Worm (Caenorhabditis elegans) whole organism, L4 larva: ENCODE results near the gene spv-1.

Experiments used
- T20F7.1 ChIP-seq: fragments of 200-800 bp; sonication (Bioruptor generic); optimal IDR thresholded peaks from 2 replicates; lab custom pipeline; 2018; ENCODE audit warnings: mild to moderate bottlenecking, missing genetic modification characterization, missing compliant biosample characterization
- Y105C5A.15 ChIP-seq: fragments of 200-800 bp; sonication (Bioruptor generic); IDR thresholded peaks from 2 replicates; pipeline ENCODE4 v1.3.6; 2022; ENCODE audit warnings: missing genetic modification characterization, missing compliant biosample characterization
- Y48G9A.11 ChIP-seq: fragments of 200-800 bp; sonication (Bioruptor generic); IDR thresholded peaks from 2 replicates; pipeline ENCODE4 v1.3.6; 2022; ENCODE audit warnings: missing genetic modification reagents, missing genetic modification characterization, missing compliant biosample characterization
- Y5F2A.4 ChIP-seq: fragments of 200-800 bp; sonication (Bioruptor generic); optimal IDR thresholded peaks from 2 replicates; lab custom pipeline; 2018; ENCODE audit warnings: mild to moderate bottlenecking, missing genetic modification characterization, missing compliant biosample characterization
- ama-1 ChIP-seq: fragments of 150-350 bp; optimal IDR thresholded peaks from 2 replicates; lab custom pipeline; 2014; ENCODE audit warnings: inconsistent platforms, mixed read lengths
- ces-1 ChIP-seq: fragments of 150-350 bp; sonication (generic microtip); optimal IDR thresholded peaks from 4 replicates; lab custom pipeline; 2014; ENCODE audit warnings: missing biosample characterization, missing genetic modification reagents, missing genetic modification characterization
- daf-16 ChIP-seq, 3 experiments: sonication (generic microtip); optimal IDR thresholded peaks; 2 replicates each; lab custom pipeline; 2016 to 2017; ENCODE audit warnings: missing genetic modification characterization in 3 of 3, missing genetic modification reagents in 3 of 3, mild to moderate bottlenecking in 2 of 3, missing compliant biosample characterization in 2 of 3, missing biosample characterization in 1 of 3, moderate library complexity in 1 of 3
- daf-19 ChIP-seq: fragments of 200-800 bp; sonication (Bioruptor generic); conservative IDR thresholded peaks from 2 replicates; pipeline ENCODE4 v1.3.6; 2022; ENCODE audit warnings: missing genetic modification characterization, missing compliant biosample characterization
- dmd-8 ChIP-seq: fragments of 200-800 bp; sonication (Bioruptor generic); IDR thresholded peaks from 2 replicates; pipeline ENCODE4 v1.3.6; 2022; ENCODE audit warnings: missing genetic modification characterization, missing compliant biosample characterization
- dpl-1 ChIP-seq: fragments of 150-350 bp; optimal IDR thresholded peaks from 2 replicates; lab custom pipeline; 2014; ENCODE audit warnings: missing biosample characterization, missing genetic modification reagents, missing genetic modification characterization
- duxl-1 ChIP-seq: sonication (generic microtip); optimal IDR thresholded peaks from 2 replicates; lab custom pipeline; 2016; ENCODE audit warnings: mild to moderate bottlenecking, missing genetic modification characterization, moderate library complexity, missing compliant biosample characterization; ENCODE audit not compliant: poor library complexity
- dve-1 ChIP-seq: sonication (generic microtip); optimal IDR thresholded peaks from 2 replicates; lab custom pipeline; 2017; ENCODE audit warnings: antibody characterized with exemption, mild to moderate bottlenecking, missing genetic modification characterization, missing compliant biosample characterization; ENCODE audit not compliant: insufficient read depth
- egl-43 ChIP-seq: fragments of 200-800 bp; sonication (Bioruptor generic); IDR thresholded peaks from 2 replicates; pipeline ENCODE4 v1.3.6; 2022; ENCODE audit warnings: missing genetic modification reagents, missing genetic modification characterization, missing compliant biosample characterization
- hlh-30 ChIP-seq: sonication (generic microtip); optimal IDR thresholded peaks from 2 replicates; lab custom pipeline; 2017; ENCODE audit warnings: antibody characterized with exemption, mild to moderate bottlenecking, missing genetic modification characterization, missing compliant biosample characterization; ENCODE audit not compliant: insufficient read depth
- jun-1 ChIP-seq: fragments of 150-350 bp; optimal IDR thresholded peaks from 2 replicates; lab custom pipeline; 2014; ENCODE audit warnings: missing biosample characterization, missing genetic modification reagents, missing genetic modification characterization
- lin-13 ChIP-seq: fragments of 150-350 bp; optimal IDR thresholded peaks from 2 replicates; lab custom pipeline; 2014; ENCODE audit warnings: missing biosample characterization, missing genetic modification reagents, missing genetic modification characterization
- lin-38 ChIP-seq: fragments of 200-800 bp; sonication (Bioruptor generic); IDR thresholded peaks from 2 replicates; pipeline ENCODE4 v1.3.6; 2022; ENCODE audit warnings: missing genetic modification reagents, missing genetic modification characterization, missing compliant biosample characterization
- lsy-2 ChIP-seq, 2 experiments: fragments of 150-350 bp in 1 of 2; sonication (generic microtip) in 1 of 2; optimal IDR thresholded peaks; 2 replicates each; lab custom pipeline; 2014 to 2017; ENCODE audit warnings: missing biosample characterization in 2 of 2, missing genetic modification characterization in 2 of 2
- mes-2 ChIP-seq: sonication (generic microtip); optimal IDR thresholded peaks from 2 replicates; lab custom pipeline; 2016; ENCODE audit warnings: missing genotype, mild to moderate bottlenecking, missing genetic modification characterization, missing compliant biosample characterization; ENCODE audit not compliant: poor library complexity, severe bottlenecking
- mxl-3 ChIP-seq: fragments of 200-800 bp; sonication (Bioruptor generic); optimal IDR thresholded peaks from 2 replicates; lab custom pipeline; 2018; ENCODE audit warnings: mild to moderate bottlenecking, missing genetic modification characterization, missing compliant biosample characterization
- nhr-111 ChIP-seq: fragments of 200-800 bp; sonication (Bioruptor generic); optimal IDR thresholded peaks from 2 replicates; lab custom pipeline; 2018; ENCODE audit warnings: mild to moderate bottlenecking, missing genetic modification characterization, missing compliant biosample characterization
- pqm-1 ChIP-seq: sonication (generic microtip); optimal IDR thresholded peaks from 2 replicates; lab custom pipeline; 2017; ENCODE audit warnings: missing biosample characterization, missing genetic modification characterization
- rbr-2 ChIP-seq: sonication (generic microtip); optimal IDR thresholded peaks from 2 replicates; lab custom pipeline; 2016; ENCODE audit warnings: missing genotype, missing genetic modification characterization, missing compliant biosample characterization
- set-16 ChIP-seq: fragments of 200-800 bp; sonication (Bioruptor generic); IDR thresholded peaks from 2 replicates; pipeline ENCODE4 v1.3.6; 2022; ENCODE audit warnings: missing genetic modification reagents, missing genetic modification characterization, missing compliant biosample characterization
- skn-1 ChIP-seq: fragments of 150-350 bp; optimal IDR thresholded peaks from 2 replicates; lab custom pipeline; 2014; ENCODE audit warnings: missing biosample characterization, missing genetic modification characterization
- snpc-4 ChIP-seq: fragments of 150-350 bp; optimal IDR thresholded peaks from 2 replicates; lab custom pipeline; 2014; ENCODE audit warnings: missing biosample characterization, missing genetic modification characterization
- tra-1 ChIP-seq: fragments of 200-800 bp; sonication (Bioruptor generic); IDR thresholded peaks from 2 replicates; pipeline ENCODE4 v1.3.6; 2022; ENCODE audit warnings: missing genetic modification reagents, missing genetic modification characterization, missing compliant biosample characterization
- zfp-2 ChIP-seq: sonication (generic microtip); optimal IDR thresholded peaks from 2 replicates; lab custom pipeline; 2016; ENCODE audit warnings: mild to moderate bottlenecking, missing genetic modification characterization, missing compliant biosample characterization
- zfp-3 ChIP-seq: fragments of 200-800 bp; sonication (Bioruptor generic); conservative IDR thresholded peaks from 2 replicates; pipeline ENCODE4 v1.3.6; 2022; ENCODE audit warnings: missing genetic modification reagents, missing genetic modification characterization, missing compliant biosample characterization
- ztf-11 ChIP-seq: fragments of 150-350 bp; optimal IDR thresholded peaks from 2 replicates; lab custom pipeline; 2014; ENCODE audit warnings: missing biosample characterization, missing genetic modification characterization

spv-1 gene

ce11 chrII:7864207-7864606, 64.3 kb downstream of the spv-1 start, which contains the start of gene ostb-1:
Gene ostb-1, plus strand, starts transcription at chrII:7864507.
- TF ChIP-seq zfp-3 (no peak), dpl-1 (GFP tag; lab: Kevin White, UChicago) (peak; percentile 26), T20F7.1 (GFP tag; lab: Kevin White, UChicago) (peak; percentile 43), dve-1 (tag; lab: Kevin White, UChicago) (peak; percentile 10), Y48G9A.11 (GFP tag; lab: Robert Waterston, UW) (no peak), mes-2 (tag; lab: Kevin White, UChicago) (peak; percentile 55), lin-38 (GFP tag; lab: Robert Waterston, UW) (peak; percentile 14; the same call in 1 of the 2 replicates), lsy-2 (tag; optimal IDR thresholded peaks at IDR 0.05; lab: Kevin White, UChicago) (peak in 1 of 2 experiments; percentile 82), snpc-4 (tag; lab: Kevin White, UChicago) (no peak), zfp-2 (tag; lab: Kevin White, UChicago) (no peak), hlh-30 (tag; lab: Kevin White, UChicago) (peak; percentile 2), daf-16 (GFP tag; optimal IDR thresholded peaks at IDR 0.05; lab: Kevin White, UChicago) (no peak), daf-16 (tag; optimal IDR thresholded peaks at IDR 0.05; lab: Kevin White, UChicago) (peak; percentile 72)

- TF ChIP-seq zfp-3 (no peak), mxl-3 (GFP tag; lab: Kevin White, UChicago) (no peak), Y105C5A.15 (GFP tag; lab: Robert Waterston, UW) (no peak), rbr-2 (tag; lab: Kevin White, UChicago) (no peak), daf-19 (GFP tag; lab: Robert Waterston, UW) (no peak), lin-13 (no peak), dpl-1 (GFP tag; lab: Kevin White, UChicago) (peak; percentile 1), dmd-8 (GFP tag; lab: Robert Waterston, UW) (no peak), duxl-1 (tag; lab: Kevin White, UChicago) (no peak), set-16 (peak; percentile 91), ces-1 (GFP tag; lab: Kevin White, UChicago) (no peak), tra-1 (no peak), ama-1 (lab: Kevin White, UChicago) (no peak), Y5F2A.4 (GFP tag; lab: Kevin White, UChicago) (no peak), nhr-111 (no peak), zfp-2 (tag; lab: Kevin White, UChicago) (no peak), T20F7.1 (GFP tag; lab: Kevin White, UChicago) (no peak), egl-43 (GFP tag; lab: Robert Waterston, UW) (0 out of 2 replicates have a peak, but pooled peaks have one; percentile 24), jun-1 (tag; lab: Kevin White, UChicago) (no peak), skn-1 (tag; lab: Kevin White, UChicago) (no peak), mes-2 (tag; lab: Kevin White, UChicago) (no peak), ztf-11 (tag; lab: Kevin White, UChicago) (no peak), pqm-1 (no peak)
- TF ChIP-seq, all 104 proteins: peak for 3
Observed at ce11 chrII:7863480-7864125, 64.9 kb downstream of the spv-1 start.
